Worm (Caenorhabditis elegans) whole organism, midembryonic: ENCODE data around the gene C46G7.2.

Source experiments
- T22C8.4 ChIP-seq: fragments of 200-800 bp; sonication (Bioruptor generic); IDR thresholded peaks from 2 replicates; pipeline ENCODE4 v1.3.6; 2022; ENCODE audit warnings: missing genetic modification characterization, missing compliant biosample characterization
- cog-1 ChIP-seq: sonication (generic microtip); optimal IDR thresholded peaks from 2 replicates; lab custom pipeline; 2016; ENCODE audit warnings: missing genetic modification characterization, missing compliant biosample characterization
- klf-2 ChIP-seq: fragments of 200-800 bp; sonication (Bioruptor generic); conservative IDR thresholded peaks from 2 replicates; pipeline ENCODE4 v1.3.6; 2022; ENCODE audit warnings: missing genetic modification reagents, missing genetic modification characterization, missing compliant biosample characterization
- med-1 ChIP-seq: sonication (generic microtip); optimal IDR thresholded peaks from 2 replicates; lab custom pipeline; 2017; ENCODE audit warnings: missing genetic modification characterization, mild to moderate bottlenecking, missing compliant biosample characterization, antibody characterized with exemption, missing genetic modification reagents; ENCODE audit not compliant: insufficient read depth
- ref-1 ChIP-seq: fragments of 200-800 bp; sonication (Bioruptor generic); conservative IDR thresholded peaks from 2 replicates; pipeline ENCODE4 v1.3.6; 2022; ENCODE audit warnings: missing genetic modification reagents, missing genetic modification characterization, missing compliant biosample characterization
- tab-1 ChIP-seq: fragments of 200-800 bp; sonication (Bioruptor generic); IDR thresholded peaks from 2 replicates; pipeline ENCODE4 v1.3.6; 2022; ENCODE audit warnings: missing genetic modification characterization, missing compliant biosample characterization
- ztf-23 ChIP-seq: fragments of 200-800 bp; sonication (Bioruptor generic); IDR thresholded peaks from 2 replicates; pipeline ENCODE4 v1.3.6; 2022; ENCODE audit warnings: missing genetic modification reagents, missing genetic modification characterization, missing compliant biosample characterization

Gene C46G7.2

DNA sequence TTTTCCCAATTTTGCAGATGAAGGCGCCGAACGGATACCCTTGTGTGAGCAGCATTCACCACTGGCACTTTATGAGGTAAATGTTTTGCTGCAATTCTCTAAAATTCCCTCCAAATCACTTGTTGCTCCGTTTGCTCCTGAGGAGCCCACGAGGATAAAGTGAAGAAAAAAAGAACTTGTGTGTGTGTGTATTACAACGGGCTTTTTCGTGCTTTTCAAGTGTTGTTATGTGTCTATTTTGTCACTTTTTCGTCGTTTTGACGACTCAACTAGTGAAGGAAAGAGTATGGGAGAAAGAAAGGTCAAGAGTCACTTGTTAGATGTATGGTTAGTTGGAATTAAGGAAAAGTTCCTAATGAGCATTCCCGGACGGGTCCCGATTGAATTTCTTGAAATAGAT, 47.1 kb downstream of the C46G7.2 start:
- TF ChIP-seq T22C8.4 (GFP tag; lab: Robert Waterston, UW) (no peak), ref-1 (no peak)

DNA sequence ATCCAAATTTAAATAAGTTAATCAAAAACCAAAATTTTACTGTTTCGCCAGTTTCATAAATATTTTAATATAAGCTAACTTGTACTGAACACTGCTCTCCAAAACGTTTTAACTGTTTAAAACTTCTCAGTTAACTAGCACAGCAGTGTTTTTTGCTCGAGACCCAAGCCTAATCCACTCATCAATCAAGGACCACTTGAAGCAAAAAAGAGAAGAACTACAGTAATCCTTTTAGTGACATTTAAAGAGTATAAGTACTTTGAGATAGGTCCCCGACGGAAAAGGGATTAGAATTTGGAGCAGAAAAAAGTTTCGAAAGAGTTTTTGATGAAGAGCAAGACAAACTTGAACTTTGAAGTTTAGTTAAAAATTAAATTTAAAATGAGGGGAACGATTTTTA, 49.7 kb downstream of the C46G7.2 start:
- TF ChIP-seq klf-2 (GFP tag; lab: Robert Waterston, UW) = no peak
- TF ChIP-seq ref-1 = no peak
- no peak for TF ChIP-seq tab-1
- no peak for TF ChIP-seq T22C8.4 (GFP tag; lab: Robert Waterston, UW)
- no peak for TF ChIP-seq med-1 (GFP tag; lab: Kevin White, UChicago)
- no peak for TF ChIP-seq cog-1 (tag; lab: Kevin White, UChicago)
- TF ChIP-seq ztf-23 (GFP tag; lab: Robert Waterston, UW) = no peak

DNA sequence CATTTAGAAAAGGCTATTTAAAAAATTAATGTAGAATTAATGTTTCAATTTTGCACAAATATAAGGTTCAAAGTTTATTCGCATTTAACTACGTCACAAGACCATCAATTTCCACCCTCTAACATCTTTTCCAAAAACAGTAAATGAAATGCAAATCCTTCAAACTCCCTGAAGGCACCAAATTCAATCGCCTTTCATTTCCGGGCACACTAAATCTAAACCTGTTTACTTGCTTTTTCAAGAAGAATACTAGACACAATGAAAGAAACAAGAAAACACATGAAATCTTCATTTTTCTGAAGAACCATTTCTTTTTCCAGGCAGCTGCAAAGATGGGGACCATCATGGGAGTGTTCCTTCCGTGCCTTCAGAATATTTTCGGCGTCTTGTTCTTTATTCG, 50.2 kb downstream of the C46G7.2 start:
- TF ChIP-seq T22C8.4 (GFP tag; lab: Robert Waterston, UW) = no peak
- TF ChIP-seq med-1 (GFP tag; lab: Kevin White, UChicago) = no peak
- TF ChIP-seq ztf-23 (GFP tag; lab: Robert Waterston, UW) = no peak
- no peak for TF ChIP-seq ref-1
